Worm (Caenorhabditis elegans) whole organism, late embryonic: Measurements from ENCODE around the gene gsp-1.

Source experiments
- ama-1 ChIP-seq: fragments of 150-350 bp; optimal IDR thresholded peaks from 2 replicates; lab custom pipeline; 2014
- ceh-6 ChIP-seq: fragments of 200-800 bp; sonication (Bioruptor generic); optimal IDR thresholded peaks from 2 replicates; lab custom pipeline; 2018; ENCODE audit warnings: mild to moderate bottlenecking, missing genetic modification characterization, missing compliant biosample characterization
- gmeb-2 ChIP-seq: sonication (generic microtip); optimal IDR thresholded peaks from 2 replicates; lab custom pipeline; 2016; ENCODE audit warnings: missing genetic modification characterization, inconsistent platforms, missing compliant biosample characterization
- nfya-1 ChIP-seq: sonication (generic microtip); optimal IDR thresholded peaks from 2 replicates; lab custom pipeline; 2017; ENCODE audit warnings: missing genetic modification characterization, mild to moderate bottlenecking, missing compliant biosample characterization, antibody characterized with exemption, moderate library complexity
- pha-4 ChIP-seq: fragments of 150-350 bp; optimal IDR thresholded peaks from 2 replicates; lab custom pipeline; 2018; ENCODE audit warnings: missing biosample characterization, missing genetic modification reagents, missing genetic modification characterization
- pqm-1 ChIP-seq: sonication (generic microtip); optimal IDR thresholded peaks from 2 replicates; lab custom pipeline; 2016; ENCODE audit warnings: missing genetic modification characterization, missing compliant biosample characterization
- pros-1 ChIP-seq: fragments of 150-350 bp; optimal IDR thresholded peaks from 2 replicates; lab custom pipeline; 2014; ENCODE audit warnings: missing biosample characterization, missing genetic modification reagents, missing genetic modification characterization
- sdc-2 ChIP-seq: sonication (generic microtip); optimal IDR thresholded peaks from 2 replicates; lab custom pipeline; 2016; ENCODE audit warnings: missing genotype, missing genetic modification characterization, missing compliant biosample characterization
- sox-2 ChIP-seq: fragments of 200-800 bp; sonication (Bioruptor generic); IDR thresholded peaks from 2 replicates; pipeline ENCODE4 v1.3.6; 2022; ENCODE audit warnings: missing genetic modification reagents, missing genetic modification characterization, missing compliant biosample characterization
- tbx-2 ChIP-seq: sonication (generic microtip); optimal IDR thresholded peaks from 2 replicates; lab custom pipeline; 2016; ENCODE audit warnings: missing genetic modification characterization, missing compliant biosample characterization
- ztf-16 ChIP-seq: sonication (generic microtip); optimal IDR thresholded peaks from 2 replicates; lab custom pipeline; 2017; ENCODE audit warnings: missing genetic modification characterization, missing compliant biosample characterization

DNA sequence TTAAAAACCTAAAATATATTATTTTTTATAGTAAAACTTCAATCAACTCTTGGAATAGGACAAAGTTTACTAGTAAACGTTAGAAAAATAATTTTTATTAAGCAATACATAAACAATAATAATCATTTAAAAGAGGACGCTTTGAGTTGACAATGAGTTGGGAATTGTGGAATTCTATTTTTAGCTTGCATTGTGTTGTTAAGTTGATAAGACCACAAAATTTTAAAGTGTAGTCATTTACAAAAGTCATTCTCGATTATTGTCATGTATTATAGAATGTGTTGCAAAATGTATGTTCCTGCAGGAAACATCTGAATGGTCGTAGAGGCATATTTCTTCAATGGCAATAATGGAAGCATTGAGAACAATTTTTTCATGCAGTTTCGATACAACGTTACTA is 28.8 kb downstream of the gsp-1 start:
- no peak for TF ChIP-seq pros-1
- no peak for TF ChIP-seq nfya-1 (tag; lab: Kevin White, UChicago)
- TF ChIP-seq ztf-16 (tag; lab: Kevin White, UChicago) = no peak
- no peak for TF ChIP-seq pqm-1 (tag; lab: Kevin White, UChicago)
- no peak for TF ChIP-seq pha-4 (tag; lab: Kevin White, UChicago)
- no peak for TF ChIP-seq ama-1 (lab: Kevin White, UChicago)
- no peak for TF ChIP-seq tbx-2 (tag; lab: Kevin White, UChicago)
- no peak for TF ChIP-seq sdc-2
- no peak for TF ChIP-seq gmeb-2 (tag; lab: Kevin White, UChicago)
- TF ChIP-seq sox-2 (GFP tag; lab: Robert Waterston, UW) = no peak
- TF ChIP-seq ceh-6 (GFP tag; lab: Kevin White, UChicago) = no peak
